Fruit fly (Drosophila melanogaster) whole organism, prepupa: ENCODE results near the gene Duox.

Experiments used
- CG10669 ChIP-seq: fragments of 200-800 bp; sonication (Bioruptor generic); optimal IDR thresholded peaks from 3 replicates; lab custom pipeline; 2018; ENCODE audit warnings: missing biosample characterization, mild to moderate bottlenecking, missing genetic modification characterization, moderate library complexity
- CG11294 ChIP-seq: fragments of 200-800 bp; sonication (Bioruptor generic); IDR thresholded peaks from 2 replicates; pipeline ENCODE4 v1.3.6; 2022; ENCODE audit warnings: missing biosample characterization, missing genetic modification characterization
- CG11762 ChIP-seq: fragments of 200-800 bp; sonication (Bioruptor generic); optimal IDR thresholded peaks from 3 replicates; lab custom pipeline; 2016; ENCODE audit warnings: missing biosample characterization, missing genetic modification characterization; ENCODE audit not compliant: insufficient read depth
- CG1621 ChIP-seq: fragments of 200-800 bp; sonication (Bioruptor generic); optimal IDR thresholded peaks from 3 replicates; lab custom pipeline; 2018; ENCODE audit warnings: missing biosample characterization, mild to moderate bottlenecking, missing genetic modification characterization
- CG16779 ChIP-seq: fragments of 200-800 bp; sonication (Bioruptor generic); optimal IDR thresholded peaks from 3 replicates; lab custom pipeline; 2017; ENCODE audit warnings: missing biosample characterization, mild to moderate bottlenecking, missing genetic modification characterization
- CG3032 ChIP-seq: fragments of 200-800 bp; optimal IDR thresholded peaks from 2 replicates; lab custom pipeline; 2019; ENCODE audit warnings: missing biosample characterization, mild to moderate bottlenecking, missing genetic modification characterization, moderate library complexity
- CG31627 ChIP-seq: fragments of 200-800 bp; sonication (Bioruptor generic); optimal IDR thresholded peaks from 3 replicates; lab custom pipeline; 2016; ENCODE audit warnings: missing biosample characterization, missing genetic modification characterization
- CG32006 ChIP-seq: fragments of 200-800 bp; sonication (Bioruptor generic); optimal IDR thresholded peaks from 3 replicates; lab custom pipeline; 2017; ENCODE audit warnings: missing biosample characterization, mild to moderate bottlenecking, missing genetic modification characterization
- CG34406 ChIP-seq: fragments of 200-800 bp; sonication (Bioruptor generic); optimal IDR thresholded peaks from 3 replicates; lab custom pipeline; 2016; ENCODE audit warnings: missing biosample characterization, missing genetic modification characterization
- CG4318 ChIP-seq: fragments of 200-800 bp; sonication (Bioruptor generic); optimal IDR thresholded peaks from 3 replicates; lab custom pipeline; 2017; ENCODE audit warnings: missing biosample characterization, mild to moderate bottlenecking, missing genetic modification characterization
- CG6163 ChIP-seq: fragments of 200-800 bp; sonication (Bioruptor generic); IDR thresholded peaks from 3 replicates; pipeline ENCODE4 v1.3.6; 2022; ENCODE audit warnings: missing biosample characterization, missing genetic modification characterization
- CG6792 ChIP-seq: fragments of 200-800 bp; sonication (Bioruptor generic); optimal IDR thresholded peaks from 3 replicates; lab custom pipeline; 2016; ENCODE audit warnings: missing biosample characterization, missing genetic modification characterization
- CG6808 ChIP-seq: fragments of 200-800 bp; sonication (Bioruptor generic); optimal IDR thresholded peaks from 3 replicates; lab custom pipeline; 2017; ENCODE audit warnings: missing biosample characterization, missing genetic modification characterization, mild to moderate bottlenecking, moderate library complexity, missing genetic modification reagents
- CG6854 ChIP-seq: fragments of 200-800 bp; sonication (Bioruptor generic); optimal IDR thresholded peaks from 2 replicates; lab custom pipeline; 2017; ENCODE audit warnings: missing biosample characterization, mild to moderate bottlenecking, missing genetic modification characterization
- CG8119 ChIP-seq: fragments of 200-800 bp; sonication (Bioruptor generic); IDR thresholded peaks from 3 replicates; pipeline ENCODE4 v1.3.6; 2022; ENCODE audit warnings: missing biosample characterization, missing genetic modification characterization
- CG8319 ChIP-seq: fragments of 200-800 bp; sonication (Bioruptor generic); optimal IDR thresholded peaks from 3 replicates; lab custom pipeline; 2016; ENCODE audit warnings: missing biosample characterization, missing genetic modification characterization
- CG9139 ChIP-seq: fragments of 200-800 bp; sonication (Bioruptor generic); optimal IDR thresholded peaks from 3 replicates; lab custom pipeline; 2017; ENCODE audit warnings: missing biosample characterization, mild to moderate bottlenecking, missing genetic modification characterization
- Eip78C ChIP-seq: fragments of 200-800 bp; sonication (Bioruptor generic); peaks from one replicate; lab custom pipeline; 2016; ENCODE audit warnings: missing biosample characterization, missing genetic modification characterization
- Ets21C ChIP-seq: fragments of 200-800 bp; sonication (Bioruptor generic); optimal IDR thresholded peaks from 3 replicates; lab custom pipeline; 2016; ENCODE audit warnings: missing biosample characterization, missing genetic modification characterization
- Ets96B ChIP-seq: fragments of 200-800 bp; optimal IDR thresholded peaks from 2 replicates; lab custom pipeline; 2019; ENCODE audit warnings: missing biosample characterization, mild to moderate bottlenecking, missing genetic modification characterization, moderate library complexity
- Gug ChIP-seq: fragments of 200-800 bp; sonication (Bioruptor generic); IDR thresholded peaks from 2 replicates; pipeline ENCODE4 v1.3.6; 2022; ENCODE audit warnings: missing biosample characterization, missing genetic modification characterization
- Hr38 ChIP-seq: sonication (Bioruptor generic); optimal IDR thresholded peaks from 2 replicates; lab custom pipeline; 2016; ENCODE audit warnings: missing biosample characterization, missing genetic modification characterization
- Hr4 ChIP-seq: fragments of 200-800 bp; sonication (Bioruptor generic); optimal IDR thresholded peaks from 3 replicates; lab custom pipeline; 2016; ENCODE audit warnings: missing biosample characterization, missing genetic modification characterization
- OdsH ChIP-seq: fragments of 200-800 bp; sonication (Bioruptor generic); optimal IDR thresholded peaks from 3 replicates; lab custom pipeline; 2016; ENCODE audit warnings: missing biosample characterization, missing genetic modification characterization
- achi ChIP-seq: fragments of 200-800 bp; sonication (Bioruptor generic); optimal IDR thresholded peaks from 3 replicates; lab custom pipeline; 2016; ENCODE audit warnings: missing biosample characterization, missing genetic modification characterization
- acj6 ChIP-seq: fragments of 200-800 bp; sonication (Bioruptor generic); optimal IDR thresholded peaks from 3 replicates; lab custom pipeline; 2016; ENCODE audit warnings: missing biosample characterization, missing genetic modification characterization
- dsx ChIP-seq: fragments of 200-800 bp; optimal IDR thresholded peaks from 3 replicates; lab custom pipeline; 2019; ENCODE audit warnings: missing biosample characterization, mild to moderate bottlenecking, missing genetic modification characterization, moderate library complexity; ENCODE audit not compliant: poor library complexity, severe bottlenecking
- eg ChIP-seq: fragments of 200-800 bp; sonication (Bioruptor generic); IDR thresholded peaks from 3 replicates; pipeline ENCODE4 v1.3.6; 2022; ENCODE audit warnings: missing biosample characterization, missing genetic modification characterization
- esn ChIP-seq: fragments of 200-800 bp; sonication (Bioruptor generic); optimal IDR thresholded peaks from 2 replicates; lab custom pipeline; 2016; ENCODE audit warnings: missing biosample characterization, mild to moderate bottlenecking, missing genetic modification characterization, moderate library complexity
- fd59A ChIP-seq: fragments of 200-800 bp; sonication (Bioruptor generic); optimal IDR thresholded peaks from 2 replicates; lab custom pipeline; 2017; ENCODE audit warnings: missing biosample characterization, mild to moderate bottlenecking, missing genetic modification characterization, missing genetic modification reagents
- fd85E ChIP-seq: fragments of 200-800 bp; sonication (Bioruptor generic); optimal IDR thresholded peaks from 3 replicates; lab custom pipeline; 2016; ENCODE audit warnings: missing biosample characterization, missing genetic modification characterization
- lz ChIP-seq: fragments of 200-800 bp; sonication (Bioruptor generic); optimal IDR thresholded peaks from 3 replicates; lab custom pipeline; 2016; ENCODE audit warnings: missing biosample characterization, missing genetic modification characterization
- net ChIP-seq: fragments of 200-800 bp; sonication (Bioruptor generic); optimal IDR thresholded peaks from 3 replicates; lab custom pipeline; 2016; ENCODE audit warnings: missing biosample characterization, missing genetic modification characterization
- pdm3 ChIP-seq: fragments of 200-800 bp; sonication (Bioruptor generic); optimal IDR thresholded peaks from 3 replicates; lab custom pipeline; 2016; ENCODE audit warnings: missing biosample characterization, missing genetic modification characterization
- salr ChIP-seq, 2 experiments: fragments of 200-800 bp; sonication (Bioruptor generic); optimal IDR thresholded peaks; 3 replicates each; lab custom pipeline; 2016 to 2018; ENCODE audit warnings: missing biosample characterization in 2 of 2, missing genetic modification characterization in 2 of 2, mild to moderate bottlenecking in 1 of 2
- spab ChIP-seq: fragments of 200-800 bp; sonication (Bioruptor generic); optimal IDR thresholded peaks from 2 replicates; lab custom pipeline; 2017; ENCODE audit warnings: missing biosample characterization, mild to moderate bottlenecking, missing genetic modification characterization, missing genetic modification reagents
- ss ChIP-seq, 2 experiments: fragments of 200-800 bp; sonication (Bioruptor generic); optimal IDR thresholded peaks; 2 replicates in 1 of 2; 3 replicates in 1 of 2; lab custom pipeline; 2017 to 2018; ENCODE audit warnings: mild to moderate bottlenecking in 2 of 2, missing biosample characterization in 2 of 2, missing genetic modification characterization in 2 of 2, moderate library complexity in 1 of 2
- svp ChIP-seq: fragments of 200-800 bp; sonication (Bioruptor generic); peaks from one replicate; lab custom pipeline; 2016; ENCODE audit warnings: missing biosample characterization, missing genetic modification characterization
- topi ChIP-seq: fragments of 200-800 bp; sonication (Bioruptor generic); optimal IDR thresholded peaks from 3 replicates; lab custom pipeline; 2016; ENCODE audit warnings: missing biosample characterization, missing genetic modification characterization
- vri ChIP-seq: fragments of 200-800 bp; sonication (Bioruptor generic); optimal IDR thresholded peaks from 3 replicates; lab custom pipeline; 2016; ENCODE audit warnings: missing biosample characterization, mild to moderate bottlenecking, missing genetic modification characterization

Duox gene

DNA sequence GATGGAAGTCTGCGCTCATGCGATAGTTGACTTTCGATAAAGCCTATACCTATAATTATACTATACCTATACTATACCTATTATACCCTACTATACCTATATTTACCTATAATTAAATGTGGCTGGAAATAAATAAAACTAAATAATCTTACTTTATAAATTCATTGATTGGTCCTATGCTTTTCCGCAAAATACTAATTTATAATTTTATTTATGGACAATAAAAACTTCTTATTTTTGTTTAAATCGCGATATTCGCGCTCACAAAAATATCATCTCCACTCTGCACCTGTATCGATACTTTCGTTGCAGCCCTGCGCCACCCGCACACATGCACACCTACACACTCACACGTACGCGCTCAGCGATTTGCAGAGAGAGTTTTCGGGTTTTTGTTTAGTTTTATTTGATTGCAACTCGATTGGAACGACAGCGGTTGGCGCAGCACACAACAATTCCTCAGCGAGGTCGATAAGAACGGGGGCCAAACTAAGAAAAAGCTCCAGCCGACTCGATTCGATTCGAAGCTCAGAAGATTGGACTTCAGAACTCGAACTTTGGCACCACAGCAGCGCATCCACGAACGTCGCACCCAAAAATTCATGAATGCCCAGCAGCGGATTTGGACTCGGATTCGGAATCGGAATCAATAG lies 44.6 kb upstream of the Duox start, which contains the start of gene CG8814 (continued):
- TF ChIP-seq CG4318 (GFP tag; lab: Kevin White, UChicago) (peak; percentile 39), Ets21C (GFP tag; lab: Kevin White, UChicago) (peak; percentile 56), CG6163 (peak; percentile 81), esn (GFP tag; lab: Kevin White, UChicago) (peak; percentile 71), CG10669 (GFP tag; lab: Kevin White, UChicago) (peak; percentile 37), Ets96B (tag; lab: Kevin White, UChicago) (peak; percentile 48), topi (GFP tag; lab: Kevin White, UChicago) (peak; percentile 56), Hr4 (GFP tag; lab: Kevin White, UChicago) (peak; percentile 71), CG32006 (GFP tag; lab: Kevin White, UChicago) (peak; percentile 69), lz (peak; percentile 65), svp (peak; percentile 91), Eip78C (peak; percentile 79), vri (GFP tag; lab: Kevin White, UChicago) (peak; percentile 63), CG6854 (GFP tag; lab: Kevin White, UChicago) (peak; percentile 96), CG16779 (tag; lab: Kevin White, UChicago) (peak; percentile 92), net (GFP tag; lab: Kevin White, UChicago) (peak; percentile 61), CG11762 (GFP tag; lab: Kevin White, UChicago) (no peak), CG3032 (tag; lab: Kevin White, UChicago) (peak; percentile 59)

DNA sequence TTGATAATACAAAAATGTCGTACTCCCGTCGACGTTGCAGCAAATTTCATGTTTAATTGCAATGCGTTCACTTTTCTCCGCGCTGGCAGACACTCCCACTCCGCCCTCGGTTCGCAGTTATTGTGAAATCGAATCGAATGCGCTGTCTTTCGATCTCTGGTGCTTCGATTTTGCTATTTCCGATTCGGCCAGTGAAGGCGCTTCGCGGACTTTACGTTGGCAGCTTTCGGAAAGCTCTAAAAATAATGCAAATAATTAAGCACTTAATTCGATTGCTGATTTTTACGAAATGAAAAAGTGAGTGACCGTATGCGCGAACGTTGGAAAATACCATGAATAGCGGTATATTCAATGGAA lies 44.1 kb upstream of the Duox start, which contains the start of gene Ifrd1:
Ifrd1 (minus strand) TSS at position 305 of the 357 bp plus-strand sequence.
- no peak for TF ChIP-seq CG10669 (GFP tag; lab: Kevin White, UChicago)
- TF ChIP-seq Ets96B (tag; lab: Kevin White, UChicago) = no peak
- no peak for TF ChIP-seq fd59A
- TF ChIP-seq vri (GFP tag; lab: Kevin White, UChicago) = peak; percentile 23
- TF ChIP-seq CG31627 (GFP tag; lab: Kevin White, UChicago) = no peak
- TF ChIP-seq CG6163 = peak; percentile 29; the same call in 1 of the 3 replicates
- TF ChIP-seq achi = no peak
- TF ChIP-seq fd85E (GFP tag; lab: Kevin White, UChicago) = peak; percentile 2

DNA sequence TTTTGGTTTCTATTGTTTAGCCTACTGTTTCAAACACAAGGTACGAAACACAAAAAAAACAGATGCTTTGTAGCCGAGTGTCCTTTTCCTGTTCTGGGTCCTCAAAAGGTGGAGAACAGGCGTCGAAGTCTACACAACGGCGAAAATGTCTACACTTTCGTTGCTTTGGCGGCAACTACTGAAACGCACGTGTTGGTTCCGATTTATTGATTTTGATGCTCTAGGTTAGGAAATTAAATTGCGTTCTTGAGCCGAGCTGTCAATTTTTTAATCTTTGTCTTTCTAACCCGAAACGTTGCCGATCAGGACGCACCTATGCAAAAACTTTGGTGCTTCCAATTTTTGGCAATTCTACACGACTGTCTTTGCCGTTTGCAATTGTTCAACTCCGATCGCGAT lies 43.7 kb upstream of the Duox start:
- TF ChIP-seq Hr38 (no peak), CG6808 (GFP tag; lab: Kevin White, UChicago) (no peak), Eip78C (peak; percentile 19)

DNA sequence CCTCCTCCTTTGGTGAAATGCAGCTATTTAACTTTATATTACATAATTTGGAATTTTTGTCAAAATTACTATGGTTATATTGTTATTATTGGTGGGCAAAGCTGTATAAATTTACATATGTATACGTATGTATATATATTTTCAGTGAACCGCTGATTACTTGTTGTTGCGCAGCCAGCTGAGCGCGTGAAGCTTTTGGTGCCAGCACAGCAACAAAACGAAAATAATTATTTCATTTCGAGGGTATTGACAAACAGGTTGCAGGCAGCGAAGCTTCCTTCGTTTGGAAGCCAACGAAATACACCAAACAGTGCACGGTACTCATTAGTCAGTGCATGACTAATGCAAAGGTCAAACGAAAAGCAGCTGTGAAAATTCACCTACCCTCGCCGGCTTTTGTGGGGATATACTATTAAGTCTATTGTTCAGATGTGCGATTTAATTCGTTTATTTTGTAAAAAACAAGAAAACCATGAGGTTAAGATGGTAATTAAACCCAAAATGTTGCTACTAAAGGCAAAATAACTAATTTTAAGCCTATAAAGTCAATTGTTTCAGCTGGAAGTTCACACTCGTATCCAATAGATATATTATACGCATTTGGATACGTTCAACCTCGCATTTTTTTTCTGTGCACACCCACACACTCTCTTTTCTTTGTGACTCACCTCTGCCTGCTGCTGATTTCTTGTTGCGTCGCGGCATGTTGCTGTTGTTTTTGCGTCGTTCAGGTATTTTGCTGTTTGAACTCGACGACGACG lies 43.1 kb upstream of the Duox start:
- TF ChIP-seq achi (peak; percentile 42), OdsH (GFP tag; lab: Kevin White, UChicago) (peak; percentile 63), esn (GFP tag; lab: Kevin White, UChicago) (peak; percentile 67), CG6808 (GFP tag; lab: Kevin White, UChicago) (peak; percentile 49), pdm3 (GFP tag; lab: Kevin White, UChicago) (no peak), CG10669 (GFP tag; lab: Kevin White, UChicago) (peak; percentile 38), CG9139 (GFP tag; lab: Kevin White, UChicago) (no peak), Ets96B (tag; lab: Kevin White, UChicago) (peak; percentile 16), fd85E (GFP tag; lab: Kevin White, UChicago) (no peak), svp (peak; percentile 84), CG31627 (GFP tag; lab: Kevin White, UChicago) (peak; percentile 62), CG6163 (no peak; the same call in 2 of the 3 replicates), CG11294 (GFP tag; lab: Robert Waterston, UW) (peak; percentile 47), Ets21C (GFP tag; lab: Kevin White, UChicago) (peak; percentile 37), dsx (GFP tag; lab: Kevin White, UChicago) (no peak), CG8319 (no peak), CG6854 (GFP tag; lab: Kevin White, UChicago) (no peak), eg (GFP tag; lab: Robert Waterston, UW) (peak; percentile 32; the same call in 1 of the 3 replicates), salr (GFP tag; optimal IDR thresholded peaks at IDR 0.05; lab: Kevin White, UChicago) (peak in 1 of 2 experiments; percentile 31), CG34406 (GFP tag; lab: Kevin White, UChicago) (peak; percentile 55), acj6 (GFP tag; lab: Kevin White, UChicago) (peak; percentile 41), CG8119 (GFP tag; lab: Robert Waterston, UW) (peak; percentile 70; the same call in 2 of the 3 replicates), CG1621 (tag; lab: Kevin White, UChicago) (no peak), CG6792 (GFP tag; lab: Kevin White, UChicago) (peak; percentile 44), spab (GFP tag; lab: Kevin White, UChicago) (peak; percentile 37), Gug (0 out of 2 replicates have a peak, but pooled peaks have one; percentile 22), CG3032 (tag; lab: Kevin White, UChicago) (peak; percentile 28), ss (GFP tag; optimal IDR thresholded peaks at IDR 0.05; lab: Kevin White, UChicago) (peak in 1 of 2 experiments; percentile 34)
